Worm (Caenorhabditis elegans): ENCODE data around the gene W09H1.1.
A peak's percentile ranks its signal among the peaks of the same experiment; 100 is the strongest.

ce11 chrII:13165683-13166259, 15.6 kb downstream of the W09H1.1 start, which contains the start of gene moe-3:
- TF ChIP-seq hsf-1 (GFP tag; IDR thresholded peaks at IDR 0.05) (no peak), snpc-1.3 (tag; optimal IDR thresholded peaks at IDR 0.05; ENCODE audit: insufficient read depth) (no peak), aptf-2 (GFP tag; conservative IDR thresholded peaks at IDR 0.05) (no peak), dpff-1 (tag; optimal IDR thresholded peaks at IDR 0.05) (no peak), ama-1 (optimal IDR thresholded peaks at IDR 0.05) (no peak), ama-1 (GFP tag; optimal IDR thresholded peaks at IDR 0.05) (no peak), K12H6.12 (tag; optimal IDR thresholded peaks at IDR 0.05) (no peak), bed-1 (GFP tag; IDR thresholded peaks at IDR 0.05) (no peak), attf-3 (GFP tag; conservative IDR thresholded peaks at IDR 0.05) (no peak), pha-4 (tag; optimal IDR thresholded peaks at IDR 0.05) (no peak), ceh-79 (tag; optimal IDR thresholded peaks at IDR 0.05) (no peak), snpc-4 (GFP tag; optimal IDR thresholded peaks at IDR 0.05) (no peak), snpc-4 (tag; optimal IDR thresholded peaks at IDR 0.05) (no peak), mcd-1 (GFP tag; IDR thresholded peaks at IDR 0.05) (peak; percentile 23; the same call in 1 of the 2 replicates), fkh-3 (tag; optimal IDR thresholded peaks at IDR 0.05) (no peak)

Data from whole organism, young adult.